Fruit fly (Drosophila melanogaster) whole organism, adult: Measurements from ENCODE around the gene Vago.

Source experiments
- CG11617 ChIP-seq: fragments of 200-800 bp; sonication (Bioruptor generic); optimal IDR thresholded peaks from 2 replicates; lab custom pipeline; 2017; ENCODE audit warnings: mild to moderate bottlenecking, missing biosample characterization, missing genetic modification reagents, missing genetic modification characterization
- CG12768 ChIP-seq: fragments of 200-800 bp; sonication (Bioruptor generic); optimal IDR thresholded peaks from 2 replicates; lab custom pipeline; 2017; ENCODE audit warnings: missing biosample characterization, missing genetic modification characterization, mild to moderate bottlenecking, moderate library complexity, missing genetic modification reagents
- CG14711 ChIP-seq: fragments of 200-800 bp; sonication (Bioruptor generic); optimal IDR thresholded peaks from 2 replicates; lab custom pipeline; 2018; ENCODE audit warnings: missing biosample characterization, mild to moderate bottlenecking, missing genetic modification characterization, moderate library complexity
- CG1620 ChIP-seq: fragments of 200-800 bp; sonication (Bioruptor generic); optimal IDR thresholded peaks from 2 replicates; lab custom pipeline; 2016; ENCODE audit warnings: missing biosample characterization, missing genetic modification characterization
- CG33017 ChIP-seq: fragments of 200-800 bp; sonication (Bioruptor generic); optimal IDR thresholded peaks from 2 replicates; lab custom pipeline; 2018; ENCODE audit warnings: missing biosample characterization, mild to moderate bottlenecking, missing genetic modification characterization, moderate library complexity
- CG5204 ChIP-seq: fragments of 200-800 bp; sonication (Bioruptor generic); optimal IDR thresholded peaks from 2 replicates; lab custom pipeline; 2016; ENCODE audit warnings: missing biosample characterization, missing genetic modification characterization
- CG7045 ChIP-seq: fragments of 200-800 bp; sonication (Bioruptor generic); optimal IDR thresholded peaks from 2 replicates; lab custom pipeline; 2017; ENCODE audit warnings: missing biosample characterization, mild to moderate bottlenecking, missing genetic modification characterization
- CG7101 ChIP-seq: fragments of 200-800 bp; sonication (Bioruptor generic); optimal IDR thresholded peaks from 2 replicates; lab custom pipeline; 2018; ENCODE audit warnings: missing biosample characterization, mild to moderate bottlenecking, missing genetic modification characterization, moderate library complexity
- Clk ChIP-seq: fragments of 200-800 bp; sonication (Bioruptor generic); optimal IDR thresholded peaks from 2 replicates; lab custom pipeline; 2017; ENCODE audit warnings: missing biosample characterization, missing genetic modification characterization
- Crg-1 ChIP-seq: fragments of 200-800 bp; sonication (Bioruptor generic); optimal IDR thresholded peaks from 2 replicates; lab custom pipeline; 2016; ENCODE audit warnings: missing biosample characterization, missing genetic modification characterization
- Hr96 ChIP-seq: fragments of 200-800 bp; sonication (Bioruptor generic); optimal IDR thresholded peaks from 2 replicates; lab custom pipeline; 2016; ENCODE audit warnings: missing biosample characterization, missing genetic modification characterization
- Mnt ChIP-seq: fragments of 200-800 bp; sonication (Bioruptor generic); optimal IDR thresholded peaks from 2 replicates; lab custom pipeline; 2016; ENCODE audit warnings: missing biosample characterization, mild to moderate bottlenecking, missing genetic modification characterization
- bab1 ChIP-seq: fragments of 200-800 bp; sonication (Bioruptor generic); optimal IDR thresholded peaks from 3 replicates; lab custom pipeline; 2019; ENCODE audit warnings: missing biosample characterization, mild to moderate bottlenecking, missing genetic modification characterization, moderate library complexity
- cic ChIP-seq: fragments of 200-800 bp; sonication (Bioruptor generic); optimal IDR thresholded peaks from 2 replicates; lab custom pipeline; 2017; ENCODE audit warnings: missing biosample characterization, mild to moderate bottlenecking, missing genetic modification characterization, moderate library complexity
- cnc ChIP-seq, 2 experiments: fragments of >200 bp; optimal IDR thresholded peaks; 2 replicates each; lab custom pipeline; 2017
- kay ChIP-seq: fragments of 200-800 bp; sonication (Bioruptor generic); peaks from one replicate; lab custom pipeline; 2016; ENCODE audit warnings: missing biosample characterization, missing genetic modification characterization, borderline replicate concordance
- ovo ChIP-seq: fragments of 200-800 bp; sonication (Bioruptor generic); optimal IDR thresholded peaks from 2 replicates; lab custom pipeline; 2016; ENCODE audit warnings: missing biosample characterization, missing genetic modification characterization
- pad ChIP-seq: fragments of 200-800 bp; sonication (Bioruptor generic); optimal IDR thresholded peaks from 3 replicates; lab custom pipeline; 2017; ENCODE audit warnings: missing biosample characterization, missing genetic modification characterization, mild to moderate bottlenecking, moderate library complexity, missing genetic modification reagents
- tj ChIP-seq: fragments of 200-800 bp; sonication (Bioruptor generic); optimal IDR thresholded peaks from 3 replicates; lab custom pipeline; 2017; ENCODE audit warnings: missing biosample characterization, mild to moderate bottlenecking, missing genetic modification characterization, moderate library complexity
- toe ChIP-seq: fragments of 200-800 bp; sonication (Bioruptor generic); optimal IDR thresholded peaks from 2 replicates; lab custom pipeline; 2016; ENCODE audit warnings: missing biosample characterization, missing genetic modification characterization

The Vago gene

dm6 chrX:11081242-11081641 lies 7.8 kb upstream of the Vago start:
- TF ChIP-seq CG7045 (GFP tag; lab: Kevin White, UChicago) (peak; percentile 52), kay (no peak), CG14711 (tag; lab: Kevin White, UChicago) (peak; percentile 50), toe (GFP tag; lab: Kevin White, UChicago) (peak; percentile 35), CG7101 (peak; percentile 56), cic (no peak), CG11617 (peak; percentile 9), ovo (GFP tag; lab: Kevin White, UChicago) (no peak), cnc (optimal IDR thresholded peaks at IDR 0.05; lab: Kevin White, UChicago) (no peak), Mnt (GFP tag; lab: Kevin White, UChicago) (no peak), tj (GFP tag; lab: Kevin White, UChicago) (no peak), pad (GFP tag; lab: Kevin White, UChicago) (peak; percentile 28), CG1620 (GFP tag; lab: Kevin White, UChicago) (no peak), Crg-1 (no peak), CG33017 (peak; percentile 61), CG5204 (GFP tag; lab: Kevin White, UChicago) (peak; percentile 6), Clk (GFP tag; lab: Kevin White, UChicago) (peak; percentile 14), bab1 (GFP tag; lab: Kevin White, UChicago) (peak; percentile 28), CG12768 (GFP tag; lab: Kevin White, UChicago) (peak; percentile 53), Hr96 (GFP tag; lab: Kevin White, UChicago) (no peak)

- TF ChIP-seq tj (GFP tag; lab: Kevin White, UChicago) (peak; percentile 74), cic (no peak), Hr96 (GFP tag; lab: Kevin White, UChicago) (no peak), bab1 (GFP tag; lab: Kevin White, UChicago) (peak; percentile 79), kay (no peak), Crg-1 (no peak), Clk (GFP tag; lab: Kevin White, UChicago) (no peak)
Observed at dm6 chrX:11081834-11082233, 7.3 kb upstream of the Vago start.

DNA sequence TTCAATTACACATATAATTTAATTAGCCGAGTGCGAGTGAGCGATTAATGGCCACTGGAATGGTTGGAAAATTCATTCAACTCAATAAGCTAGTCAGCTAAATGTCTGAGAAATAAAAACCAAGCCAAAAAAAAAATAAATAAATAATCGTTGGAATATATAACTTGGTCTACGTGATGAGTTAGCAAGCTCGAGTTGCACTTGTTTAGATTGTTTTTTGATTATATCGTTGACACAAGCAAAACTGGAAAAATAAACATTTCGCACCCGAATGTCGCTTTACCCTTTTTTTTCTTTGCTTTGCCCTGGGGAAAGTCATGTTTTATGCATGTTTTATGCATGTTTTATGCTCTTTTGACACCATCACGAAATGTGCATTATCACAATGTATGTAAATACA lies 6.1 kb upstream of the Vago start:
- peak; percentile 91 for TF ChIP-seq tj (GFP tag; lab: Kevin White, UChicago)
- TF ChIP-seq Hr96 (GFP tag; lab: Kevin White, UChicago) = no peak

- TF ChIP-seq CG5204 (GFP tag; lab: Kevin White, UChicago) = no peak
- TF ChIP-seq cnc (optimal IDR thresholded peaks at IDR 0.05; lab: Kevin White, UChicago) = no peak
- no peak for TF ChIP-seq toe (GFP tag; lab: Kevin White, UChicago)
- peak; percentile 25 for TF ChIP-seq tj (GFP tag; lab: Kevin White, UChicago)
- TF ChIP-seq CG7045 (GFP tag; lab: Kevin White, UChicago) = no peak
- no peak for TF ChIP-seq bab1 (GFP tag; lab: Kevin White, UChicago)
- TF ChIP-seq CG7101 = no peak
- peak; percentile 32 for TF ChIP-seq CG12768 (GFP tag; lab: Kevin White, UChicago)
- TF ChIP-seq Mnt (GFP tag; lab: Kevin White, UChicago) = no peak
- no peak for TF ChIP-seq ovo (GFP tag; lab: Kevin White, UChicago)
- no peak for TF ChIP-seq kay
- TF ChIP-seq pad (GFP tag; lab: Kevin White, UChicago) = no peak
Observed at dm6 chrX:11086250-11086649, 2.8 kb upstream of the Vago start, which contains the start of gene sev. TSS of gene sev (minus strand) at chrX:11086299.

DNA sequence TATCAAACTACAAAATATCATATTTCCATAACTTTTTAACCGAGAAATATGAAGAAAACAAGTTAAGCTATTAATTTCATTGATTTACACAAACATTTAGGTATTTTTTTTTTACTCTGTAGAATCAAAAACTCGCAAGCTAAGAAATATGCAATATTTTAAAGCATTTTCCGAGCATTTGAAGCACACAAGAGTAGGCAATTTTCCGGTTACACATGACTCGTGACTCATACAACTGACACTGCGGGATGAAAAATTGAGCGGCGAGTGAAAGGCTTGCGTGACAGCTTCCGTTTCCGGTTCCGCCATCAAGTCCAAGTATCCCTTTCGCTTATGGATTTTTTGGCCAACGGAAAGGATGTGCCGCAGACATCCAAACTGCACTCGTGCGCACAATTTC lies 1.7 kb upstream of the Vago start:
- TF ChIP-seq CG7101 = peak; percentile 1
- no peak for TF ChIP-seq kay
- TF ChIP-seq Mnt (GFP tag; lab: Kevin White, UChicago) = peak; percentile 30
- TF ChIP-seq pad (GFP tag; lab: Kevin White, UChicago) = peak; percentile 12
- peak; percentile 11 for TF ChIP-seq ovo (GFP tag; lab: Kevin White, UChicago)
- TF ChIP-seq Hr96 (GFP tag; lab: Kevin White, UChicago) = peak; percentile 51
- no peak for TF ChIP-seq CG33017
- peak; percentile 45 for TF ChIP-seq tj (GFP tag; lab: Kevin White, UChicago)
- peak; percentile 48 for TF ChIP-seq CG11617
- TF ChIP-seq bab1 (GFP tag; lab: Kevin White, UChicago) = peak; percentile 55
- no peak for TF ChIP-seq CG1620 (GFP tag; lab: Kevin White, UChicago)
- no peak for TF ChIP-seq Clk (GFP tag; lab: Kevin White, UChicago)

DNA sequence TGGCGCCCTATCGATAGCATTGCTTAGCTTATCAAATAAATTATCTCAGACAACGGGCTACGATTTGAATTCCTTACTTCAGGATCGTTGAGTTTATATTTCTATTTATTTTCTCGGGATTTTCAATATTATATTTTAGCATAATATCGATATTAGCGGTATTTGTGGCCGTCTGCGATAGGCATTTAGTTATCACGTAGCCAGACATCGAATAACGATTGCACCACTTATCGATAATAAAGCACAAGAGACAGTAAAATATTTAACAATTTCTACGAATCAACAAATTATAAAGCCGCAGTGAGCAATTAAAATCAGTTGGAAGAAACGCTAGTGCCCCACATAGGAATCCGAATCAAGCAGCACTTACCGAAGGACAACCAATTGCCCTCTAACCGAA lies 1.1 kb downstream of the Vago start, which contains the start of gene CG2076:
TSS of gene CG2076 (plus strand) at position 50 of the 400 bp plus-strand sequence.
- TF ChIP-seq tj (GFP tag; lab: Kevin White, UChicago) (peak; percentile 16), cnc (optimal IDR thresholded peaks at IDR 0.05; lab: Kevin White, UChicago) (no peak)

DNA sequence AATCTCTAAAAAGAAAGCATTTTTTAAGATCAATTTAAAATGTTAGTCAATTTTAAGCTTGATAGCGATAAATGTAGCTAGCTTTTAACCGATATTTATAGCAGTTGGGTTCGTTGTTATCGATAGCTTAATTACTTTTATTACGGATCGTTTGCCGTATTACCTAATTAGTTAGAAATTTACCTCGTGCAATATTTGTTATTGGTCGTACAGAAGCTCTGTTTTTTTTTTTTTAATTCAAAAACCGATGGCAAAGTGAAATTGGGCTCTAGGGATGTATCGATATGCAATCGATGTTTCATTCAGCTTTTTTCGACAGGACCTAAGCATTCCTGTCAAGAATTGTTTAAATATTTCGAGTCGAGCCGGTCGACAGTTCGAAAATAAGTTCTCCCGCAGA lies 3.1 kb downstream of the Vago start, which contains the start of gene CG2061:
TSS of gene CG2061 (plus strand) at position 292 of the 400 bp plus-strand sequence.
- TF ChIP-seq ovo (GFP tag; lab: Kevin White, UChicago) (no peak), CG7101 (no peak), CG5204 (GFP tag; lab: Kevin White, UChicago) (no peak), tj (GFP tag; lab: Kevin White, UChicago) (no peak), Crg-1 (no peak), bab1 (GFP tag; lab: Kevin White, UChicago) (no peak), kay (no peak)
